Worm (Caenorhabditis elegans): ENCODE results near the gene C30B5.17.

- TF ChIP-seq nhr-76 (tag; optimal IDR thresholded peaks at IDR 0.05) = no peak
- TF ChIP-seq fos-1 (tag; optimal IDR thresholded peaks at IDR 0.05) = no peak
- no peak for TF ChIP-seq ceh-8 (GFP tag; optimal IDR thresholded peaks at IDR 0.05)
- no peak for TF ChIP-seq lin-13 (GFP tag; optimal IDR thresholded peaks at IDR 0.05)
- no peak for TF ChIP-seq efl-1 (optimal IDR thresholded peaks at IDR 0.05)
- TF ChIP-seq efl-1 (GFP tag; optimal IDR thresholded peaks at IDR 0.05 in 1 of 2) = no peak
- TF ChIP-seq sox-4 (tag; optimal IDR thresholded peaks at IDR 0.05) = no peak
- no peak for TF ChIP-seq dpl-1 (GFP tag; optimal IDR thresholded peaks at IDR 0.05)
Measured at ce11 chrII:6192484-6192883, 10.3 kb downstream of the C30B5.17 start, which contains the start of gene cpb-2.
